Worm (Caenorhabditis elegans) whole organism, L4/young adult: ENCODE results near the gene fipr-20.
"Not testable (repeated sequence)": the region's sequence is repeated elsewhere in the genome, so short reads cannot be mapped to it uniquely, and the experiment has no call there.

ENCODE experiments used
- W03F9.2 ChIP-seq: fragments of 150-350 bp; optimal IDR thresholded peaks from 2 replicates; lab custom pipeline; 2014; ENCODE audit warnings: missing biosample characterization, missing genetic modification characterization
- dao-5 ChIP-seq: sonication (generic microtip); optimal IDR thresholded peaks from 2 replicates; lab custom pipeline; 2016; ENCODE audit warnings: missing genotype, missing genetic modification characterization, moderate library complexity, missing compliant biosample characterization
- him-1 ChIP-seq: sonication (generic microtip); optimal IDR thresholded peaks from 2 replicates; lab custom pipeline; 2016; ENCODE audit warnings: missing genotype, missing genetic modification reagents, missing genetic modification characterization, missing compliant biosample characterization

Gene fipr-20

ce11 chrIII:7468980-7469379 lies 6.8 kb upstream of the fipr-20 start, which contains the start of gene H14A12.5:
TSS of gene H14A12.5 (minus strand) at chrIII:7469080.
- not testable (repeated sequence) for TF ChIP-seq him-1 (tag; lab: Kevin White, UChicago); W03F9.2; dao-5

- no peak for TF ChIP-seq him-1 (tag; lab: Kevin White, UChicago)
- TF ChIP-seq W03F9.2, result no peak
- TF ChIP-seq dao-5, result no peak
Observed at ce11 chrIII:7465347-7465746, 3.2 kb upstream of the fipr-20 start, which contains the start of gene fum-1. TSS of gene fum-1 (plus strand) at chrIII:7465605.

- TF ChIP-seq dao-5, result no peak
- TF ChIP-seq him-1 (tag; lab: Kevin White, UChicago), result no peak
Observed at ce11 chrIII:7463438-7464008, 1.3 kb upstream of the fipr-20 start, which contains the start of gene H14A12.3. TSS of gene H14A12.3 (plus strand) at chrIII:7463797.

- TF ChIP-seq dao-5 (no peak), W03F9.2 (no peak), him-1 (tag; lab: Kevin White, UChicago) (no peak)
Observed at ce11 chrIII:7460018-7460417, 2.2 kb downstream of the fipr-20 start, which contains the start of gene mls-1. TSS of gene mls-1 (plus strand) at chrIII:7460341.

ce11 chrIII:7458846-7459365 lies 3.3 kb downstream of the fipr-20 start, which contains the start of the genes fipr-19 and fipr-18:
TSS of gene fipr-19 (minus strand) at chrIII:7458946.
TSS of gene fipr-18 (plus strand) at chrIII:7459315.
- TF ChIP-seq dao-5 (no peak), W03F9.2 (no peak), him-1 (tag; lab: Kevin White, UChicago) (no peak)

- no peak for TF ChIP-seq him-1 (tag; lab: Kevin White, UChicago)
- TF ChIP-seq W03F9.2, result no peak
- no peak for TF ChIP-seq dao-5
Observed at ce11 chrIII:7456640-7457039, 5.6 kb downstream of the fipr-20 start, which contains the start of gene Y69F12A.1. TSS of gene Y69F12A.1 (plus strand) at chrIII:7456940.

- TF ChIP-seq dao-5 (no peak), W03F9.2 (no peak), him-1 (tag; lab: Kevin White, UChicago) (no peak)
Observed at ce11 chrIII:7453653-7454124, 8.5 kb downstream of the fipr-20 start, which contains the start of gene alh-12. TSS of gene alh-12 (plus strand) at chrIII:7454074.
